Worm (Caenorhabditis elegans): ENCODE data around the gene eif-1.A.

ce11 chrIV:4821843-4822242 is 11.1 kb downstream of the eif-1.A start:
- TF ChIP-seq rnt-1 (tag; optimal IDR thresholded peaks at IDR 0.05) (no peak), pqm-1 (tag; optimal IDR thresholded peaks at IDR 0.05) (no peak), madf-2 (tag; optimal IDR thresholded peaks at IDR 0.05) (no peak), ceh-14 (tag; optimal IDR thresholded peaks at IDR 0.05) (no peak), pag-3 (tag; optimal IDR thresholded peaks at IDR 0.05; ENCODE audit: borderline replicate concordance) (no peak), dmd-4 (tag; optimal IDR thresholded peaks at IDR 0.05; ENCODE audit: borderline replicate concordance) (no peak), ceh-19 (GFP tag; optimal IDR thresholded peaks at IDR 0.05) (no peak), pha-4 (tag; optimal IDR thresholded peaks at IDR 0.05) (no peak), ets-4 (tag; optimal IDR thresholded peaks at IDR 0.05) (no peak), eyg-1 (tag; optimal IDR thresholded peaks at IDR 0.05) (no peak), ceh-9 (tag; optimal IDR thresholded peaks at IDR 0.05) (no peak), mec-3 (tag; optimal IDR thresholded peaks at IDR 0.05; ENCODE audit: borderline replicate concordance) (no peak), ref-2 (tag; optimal IDR thresholded peaks at IDR 0.05) (no peak), fkh-6 (tag; optimal IDR thresholded peaks at IDR 0.05) (no peak)
